Fruit fly (Drosophila melanogaster) whole organism, pupa: Measurements from ENCODE around the gene CG14957.

Experiments used
- CG10348 ChIP-seq: fragments of 200-800 bp; sonication (Bioruptor generic); IDR thresholded peaks from 2 replicates; pipeline ENCODE4 v1.3.6; 2022; ENCODE audit warnings: missing biosample characterization, missing genetic modification characterization
- CG12605 ChIP-seq: fragments of 200-800 bp; sonication (Bioruptor generic); IDR thresholded peaks from 2 replicates; pipeline ENCODE4 v1.3.6; 2022; ENCODE audit warnings: missing biosample characterization, missing genetic modification characterization
- CG13204 ChIP-seq: fragments of 200-800 bp; sonication (Bioruptor generic); optimal IDR thresholded peaks from 2 replicates; lab custom pipeline; 2018; ENCODE audit warnings: missing biosample characterization, mild to moderate bottlenecking, missing genetic modification characterization, moderate library complexity
- CG14655 ChIP-seq: fragments of 200-800 bp; sonication (Bioruptor generic); optimal IDR thresholded peaks from 3 replicates; lab custom pipeline; 2017; ENCODE audit warnings: mild to moderate bottlenecking, missing biosample characterization, missing genetic modification reagents, missing genetic modification characterization
- CG15710 ChIP-seq: fragments of 200-800 bp; sonication (Bioruptor generic); optimal IDR thresholded peaks from 2 replicates; lab custom pipeline; 2018; ENCODE audit warnings: missing biosample characterization, mild to moderate bottlenecking, missing genetic modification characterization, moderate library complexity
- CG17806 ChIP-seq: fragments of 200-800 bp; sonication (Bioruptor generic); optimal IDR thresholded peaks from 2 replicates; lab custom pipeline; 2018; ENCODE audit warnings: missing biosample characterization, mild to moderate bottlenecking, missing genetic modification characterization, moderate library complexity
- CG32121 ChIP-seq: fragments of 200-800 bp; sonication (Bioruptor generic); IDR thresholded peaks from 2 replicates; pipeline ENCODE4 v1.3.6; 2022; ENCODE audit warnings: missing biosample characterization, missing genetic modification characterization
- CG34367 ChIP-seq: fragments of 200-800 bp; sonication (Bioruptor generic); optimal IDR thresholded peaks from 2 replicates; lab custom pipeline; 2018; ENCODE audit warnings: missing biosample characterization, mild to moderate bottlenecking, missing genetic modification characterization
- CG4496 ChIP-seq: fragments of 200-800 bp; sonication (Bioruptor generic); IDR thresholded peaks from 3 replicates; pipeline ENCODE4 v1.3.6; 2022; ENCODE audit warnings: missing biosample characterization, missing genetic modification characterization
- CG8159 ChIP-seq: fragments of 200-800 bp; sonication (Bioruptor generic); optimal IDR thresholded peaks from 3 replicates; lab custom pipeline; 2018; ENCODE audit warnings: missing biosample characterization, mild to moderate bottlenecking, missing genetic modification characterization, moderate library complexity
- CG8301 ChIP-seq: fragments of 200-800 bp; sonication (Bioruptor generic); optimal IDR thresholded peaks from 2 replicates; lab custom pipeline; 2018; ENCODE audit warnings: missing biosample characterization, mild to moderate bottlenecking, missing genetic modification characterization
- CG9948 ChIP-seq: fragments of 200-800 bp; sonication (Bioruptor generic); optimal IDR thresholded peaks from 2 replicates; lab custom pipeline; 2018; ENCODE audit warnings: missing biosample characterization, mild to moderate bottlenecking, missing genetic modification characterization, moderate library complexity
- D1 ChIP-seq: fragments of 200-800 bp; sonication (Bioruptor generic); optimal IDR thresholded peaks from 2 replicates; lab custom pipeline; 2018; ENCODE audit warnings: missing biosample characterization, mild to moderate bottlenecking, missing genetic modification characterization, moderate library complexity
- EcR ChIP-seq: fragments of 200-800 bp; sonication (Bioruptor generic); optimal IDR thresholded peaks from 3 replicates; lab custom pipeline; 2019; ENCODE audit warnings: missing biosample characterization, missing genetic modification characterization, mild to moderate bottlenecking, moderate library complexity, missing genetic modification reagents
- Ets98B ChIP-seq: fragments of 200-800 bp; sonication (Bioruptor generic); IDR thresholded peaks from 2 replicates; pipeline ENCODE4 v1.3.6; 2022; ENCODE audit warnings: missing biosample characterization, missing genetic modification characterization
- Pif1A ChIP-seq: fragments of 200-800 bp; sonication (Bioruptor generic); optimal IDR thresholded peaks from 3 replicates; lab custom pipeline; 2016; ENCODE audit warnings: missing biosample characterization, missing genetic modification characterization
- Pif1B ChIP-seq: fragments of 200-800 bp; sonication (Bioruptor generic); optimal IDR thresholded peaks from 3 replicates; lab custom pipeline; 2016; ENCODE audit warnings: missing biosample characterization, missing genetic modification characterization
- Snoo ChIP-seq: fragments of 200-800 bp; sonication (Bioruptor generic); optimal IDR thresholded peaks from 3 replicates; lab custom pipeline; 2017; ENCODE audit warnings: missing biosample characterization, mild to moderate bottlenecking, missing genetic modification characterization, inconsistent platforms
- fd96Ca ChIP-seq: fragments of 200-800 bp; sonication (Bioruptor generic); IDR thresholded peaks from 3 replicates; pipeline ENCODE4 v1.3.6; 2022; ENCODE audit warnings: missing biosample characterization, missing genetic modification characterization
- gl ChIP-seq: fragments of 200-800 bp; sonication (Bioruptor generic); optimal IDR thresholded peaks from 2 replicates; lab custom pipeline; 2018; ENCODE audit warnings: missing biosample characterization, mild to moderate bottlenecking, missing genetic modification characterization
- rn ChIP-seq: fragments of 200-800 bp; sonication (Bioruptor generic); IDR thresholded peaks from 2 replicates; pipeline ENCODE4 v1.3.6; 2022; ENCODE audit warnings: missing biosample characterization, missing genetic modification characterization

The CG14957 gene

DNA sequence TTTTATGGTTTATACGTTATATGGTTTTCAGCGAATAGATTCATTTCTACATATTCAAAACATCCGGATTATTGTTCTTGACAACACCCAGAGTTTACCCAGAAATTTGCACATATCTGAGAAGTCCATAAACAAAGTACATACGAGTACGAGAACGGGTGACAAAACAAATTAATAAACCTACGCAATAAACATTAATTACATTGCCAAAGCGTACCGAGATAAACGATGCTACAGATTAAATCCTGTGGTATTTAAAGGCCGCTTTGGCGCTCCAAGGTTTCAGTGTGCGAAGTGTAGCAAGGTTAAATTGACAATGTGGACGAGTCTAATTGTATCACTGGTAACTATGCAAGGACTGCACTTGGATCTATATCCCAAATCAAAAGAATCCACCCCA is at the start of gene CG14957:
TSS of gene CG14957 (plus strand) at position 301 of the 400 bp plus-strand sequence.
- TF ChIP-seq CG13204 = no peak
- TF ChIP-seq CG14655 (GFP tag; lab: Kevin White, UChicago) = no peak
- TF ChIP-seq CG10348 (GFP tag; lab: Robert Waterston, UW) = no peak
- TF ChIP-seq CG9948 (tag; lab: Kevin White, UChicago) = no peak
- no peak for TF ChIP-seq CG15710 (tag; lab: Kevin White, UChicago)
- TF ChIP-seq rn (GFP tag; lab: Robert Waterston, UW) = no peak
- no peak for TF ChIP-seq CG8159 (tag; lab: Kevin White, UChicago)
- TF ChIP-seq CG12605 (GFP tag; lab: Robert Waterston, UW) = no peak
- no peak for TF ChIP-seq fd96Ca (GFP tag; lab: Robert Waterston, UW)
- no peak for TF ChIP-seq gl (tag; lab: Kevin White, UChicago)
- TF ChIP-seq CG17806 (tag; lab: Kevin White, UChicago) = no peak
- no peak for TF ChIP-seq Pif1B
- TF ChIP-seq CG4496 = no peak
- TF ChIP-seq CG8301 (tag; lab: Kevin White, UChicago) = no peak
- TF ChIP-seq CG32121 = no peak
- no peak for TF ChIP-seq Snoo (tag; lab: Kevin White, UChicago)
- no peak for TF ChIP-seq EcR
- no peak for TF ChIP-seq D1 (tag; lab: Kevin White, UChicago)

dm6 chr3L:3141411-3141810 is 46.0 kb upstream of the CG14957 start:
- no peak for TF ChIP-seq fd96Ca (GFP tag; lab: Robert Waterston, UW)
- no peak for TF ChIP-seq CG32121
- no peak for TF ChIP-seq CG15710 (tag; lab: Kevin White, UChicago)
- no peak for TF ChIP-seq Pif1A
- TF ChIP-seq CG8159 (tag; lab: Kevin White, UChicago) = no peak
- TF ChIP-seq, all 21 proteins: peak for 0

DNA sequence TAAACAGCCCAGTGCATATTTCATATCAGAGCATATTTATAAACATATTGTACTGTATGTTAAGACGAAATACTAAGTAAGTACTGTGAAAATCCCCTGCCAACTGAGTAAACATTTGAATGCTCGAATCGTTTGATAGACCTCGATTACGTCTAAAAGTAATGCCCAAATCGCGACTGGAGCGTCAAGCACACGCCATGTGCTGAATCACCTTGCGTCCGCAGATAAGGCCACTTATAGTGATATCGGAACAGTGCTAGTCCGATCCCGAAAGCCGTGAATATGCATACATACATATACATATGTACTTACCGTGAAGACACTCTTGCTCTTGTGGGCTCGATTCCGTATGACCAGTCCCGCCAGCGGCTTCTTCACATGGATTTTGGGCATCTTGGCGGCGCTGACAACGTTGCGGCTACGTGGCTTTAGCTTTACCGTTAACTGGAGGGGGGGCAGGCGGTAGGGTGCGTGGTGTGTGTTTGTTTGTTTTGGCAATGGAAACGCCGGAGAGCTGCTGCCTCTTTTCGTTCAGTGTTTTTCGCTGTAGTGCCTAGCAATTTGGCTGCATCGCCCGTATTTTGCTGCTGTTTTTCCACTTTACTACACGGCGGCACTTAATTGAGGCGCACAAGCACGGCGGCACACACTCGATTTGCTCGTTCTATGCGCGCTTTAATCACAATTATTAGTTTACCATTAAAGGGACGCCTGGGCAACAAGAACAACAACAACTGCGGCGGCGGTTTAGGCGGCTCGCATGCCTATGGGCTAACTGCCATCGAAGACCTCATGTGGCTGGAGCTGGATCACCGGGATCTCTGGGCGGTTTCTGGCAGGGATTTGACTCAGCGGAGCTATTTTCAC is 44.6 kb upstream of the CG14957 start:
- TF ChIP-seq CG32121 (no peak), gl (tag; lab: Kevin White, UChicago) (no peak), D1 (tag; lab: Kevin White, UChicago) (no peak), CG17806 (tag; lab: Kevin White, UChicago) (no peak), CG12605 (GFP tag; lab: Robert Waterston, UW) (no peak), Pif1B (no peak), fd96Ca (GFP tag; lab: Robert Waterston, UW) (no peak), CG9948 (tag; lab: Kevin White, UChicago) (no peak), EcR (no peak), CG8159 (tag; lab: Kevin White, UChicago) (no peak), Ets98B (no peak), CG8301 (tag; lab: Kevin White, UChicago) (no peak), CG10348 (GFP tag; lab: Robert Waterston, UW) (no peak), CG15710 (tag; lab: Kevin White, UChicago) (no peak), CG34367 (tag; lab: Kevin White, UChicago) (no peak), CG13204 (no peak), CG4496 (no peak), Pif1A (no peak), CG14655 (GFP tag; lab: Kevin White, UChicago) (no peak)

DNA sequence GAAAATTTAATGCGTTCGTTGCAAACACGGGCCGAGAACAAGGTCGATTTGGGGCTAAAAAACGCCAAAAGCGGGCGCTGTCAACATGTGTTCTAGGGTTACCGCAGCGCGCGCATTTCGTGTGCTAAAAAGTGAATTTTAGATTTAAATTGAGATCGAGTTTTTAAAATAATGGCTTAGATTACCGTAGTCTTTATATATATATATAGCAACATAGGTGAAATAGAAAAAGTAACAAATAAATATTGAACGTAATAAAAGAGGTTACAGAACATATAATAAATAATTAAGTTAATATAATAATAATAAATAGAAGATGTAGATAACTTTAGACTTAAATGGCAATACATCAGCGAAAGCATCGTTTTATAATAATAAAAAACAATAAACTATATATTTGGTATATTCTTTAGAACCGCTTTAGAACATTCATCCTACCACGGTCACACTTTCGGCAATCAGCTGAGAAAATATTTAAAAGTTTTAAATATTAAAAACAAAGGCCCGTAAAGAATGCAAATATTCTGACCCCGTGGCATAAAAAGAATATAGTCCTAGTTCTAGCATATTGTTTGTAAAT is 43.9 kb upstream of the CG14957 start, which contains the start of the genes CG11537 and Alg2:
TSS of gene CG11537 (minus strand) at position 75 of the 580 bp plus-strand sequence.
TSS of gene Alg2 (plus strand) at position 426 of the 580 bp plus-strand sequence.
- TF ChIP-seq Pif1B (no peak), Snoo (tag; lab: Kevin White, UChicago) (no peak), rn (GFP tag; lab: Robert Waterston, UW) (no peak), CG15710 (tag; lab: Kevin White, UChicago) (peak; percentile 50), CG14655 (GFP tag; lab: Kevin White, UChicago) (no peak), CG34367 (tag; lab: Kevin White, UChicago) (no peak), CG8301 (tag; lab: Kevin White, UChicago) (no peak), CG32121 (no peak), Ets98B (peak; percentile 25; the same call in 1 of the 2 replicates), CG9948 (tag; lab: Kevin White, UChicago) (no peak), CG8159 (tag; lab: Kevin White, UChicago) (no peak), CG4496 (peak; percentile 32; the same call in 1 of the 3 replicates)

DNA sequence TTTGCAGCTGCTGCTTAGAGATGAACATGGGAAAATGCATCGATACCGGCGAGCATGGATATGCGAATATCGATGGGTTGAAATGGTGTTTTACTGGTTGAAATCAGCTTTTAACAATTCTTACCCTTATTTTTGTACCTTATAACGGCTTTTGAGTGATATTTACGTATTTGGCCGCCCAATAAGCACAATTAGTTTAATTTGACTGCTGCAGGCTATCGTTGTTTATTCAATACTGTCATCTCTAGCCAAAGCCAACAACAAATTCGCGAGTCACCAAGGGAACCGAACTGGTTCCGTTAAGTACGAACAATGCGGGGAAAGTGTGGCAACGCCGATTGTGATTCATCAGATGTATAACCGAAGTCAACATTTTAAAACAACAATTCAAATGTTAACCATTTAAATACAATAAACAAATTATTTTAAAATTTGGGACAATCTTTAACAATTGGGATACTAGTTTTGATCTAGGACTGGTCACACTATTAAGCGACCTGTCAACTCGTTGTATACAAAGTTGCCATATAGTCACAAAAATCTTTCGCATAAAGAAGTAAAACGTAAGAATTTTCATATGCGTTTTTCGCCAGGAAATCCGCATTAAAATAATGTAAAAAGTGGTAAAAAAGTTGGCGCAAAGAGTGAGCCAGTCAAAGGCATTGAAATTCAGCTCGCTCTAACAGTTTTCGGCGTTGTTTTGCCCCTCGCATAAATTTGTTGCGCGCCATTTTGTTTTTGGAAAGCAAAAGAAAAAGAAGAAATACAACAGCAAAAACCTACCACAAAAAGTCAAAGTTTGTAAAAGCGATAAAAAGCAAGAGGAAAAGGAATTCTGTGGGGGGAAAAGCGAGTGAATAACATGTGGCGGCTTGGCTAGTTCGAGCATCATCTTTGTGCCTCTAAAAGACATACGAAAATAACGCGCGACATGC is 39.0 kb upstream of the CG14957 start, which contains the start of the genes Usp5 and BtbVII:
TSS of gene Usp5 (minus strand) at position 234 of the 935 bp plus-strand sequence.
TSS of gene BtbVII (plus strand) at position 522 of the 935 bp plus-strand sequence.
- TF ChIP-seq CG9948 (tag; lab: Kevin White, UChicago) (peak; percentile 27), Pif1A (no peak), Snoo (tag; lab: Kevin White, UChicago) (peak; percentile 25), CG8301 (tag; lab: Kevin White, UChicago) (peak; percentile 44), CG4496 (peak; percentile 15; the same call in 1 of the 3 replicates), gl (tag; lab: Kevin White, UChicago) (peak; percentile 56), CG15710 (tag; lab: Kevin White, UChicago) (peak; percentile 26), CG34367 (tag; lab: Kevin White, UChicago) (peak; percentile 24), fd96Ca (GFP tag; lab: Robert Waterston, UW) (peak; percentile 69), Pif1B (peak; percentile 10), CG8159 (tag; lab: Kevin White, UChicago) (peak; percentile 48), CG14655 (GFP tag; lab: Kevin White, UChicago) (no peak), CG12605 (GFP tag; lab: Robert Waterston, UW) (peak; percentile 22; the same call in 1 of the 2 replicates), Ets98B (no peak)
